Worm (Caenorhabditis elegans): ENCODE data around the gene ZC506.1.

The ZC506.1 gene

ce11 chrX:9932226-9932773, 26.5 kb upstream of the ZC506.1 start, which contains the start of gene tsp-21:
tsp-21 (plus strand) TSS chrX:9932371.
- peak; percentile 72 for TF ChIP-seq mes-2 (tag; optimal IDR thresholded peaks at IDR 0.05; ENCODE audit: poor library complexity, severe bottlenecking)
- TF ChIP-seq jun-1 (tag; optimal IDR thresholded peaks at IDR 0.05) = peak; percentile 33
- no peak for TF ChIP-seq dmd-8 (GFP tag; IDR thresholded peaks at IDR 0.05)
- no peak for TF ChIP-seq unc-39 (tag; optimal IDR thresholded peaks at IDR 0.05)
- peak; percentile 34 for TF ChIP-seq duxl-1 (tag; optimal IDR thresholded peaks at IDR 0.05; ENCODE audit: poor library complexity)
- no peak for TF ChIP-seq Y5F2A.4 (GFP tag; optimal IDR thresholded peaks at IDR 0.05)
- peak; percentile 89 for TF ChIP-seq hlh-11 (tag; optimal IDR thresholded peaks at IDR 0.05)
- TF ChIP-seq zfp-2 (tag; optimal IDR thresholded peaks at IDR 0.05) = no peak
- TF ChIP-seq lsy-2 (tag; optimal IDR thresholded peaks at IDR 0.05) = peak; percentile 77 to 78
- peak; percentile 36 for TF ChIP-seq pqm-1 (tag; optimal IDR thresholded peaks at IDR 0.05)
- TF ChIP-seq set-16 (GFP tag; IDR thresholded peaks at IDR 0.05) = peak; percentile 66
- TF ChIP-seq mxl-3 (GFP tag; optimal IDR thresholded peaks at IDR 0.05) = peak; percentile 81
- TF ChIP-seq lir-3 (tag; optimal IDR thresholded peaks at IDR 0.05) = no peak
- TF ChIP-seq nhr-237 (tag; optimal IDR thresholded peaks at IDR 0.05) = peak; percentile 27
- peak; percentile 32 for TF ChIP-seq ztf-7 (tag; optimal IDR thresholded peaks at IDR 0.05)
- TF ChIP-seq lin-1 (GFP tag; IDR thresholded peaks at IDR 0.05) = 0 out of 2 replicates have a peak, but pooled peaks have one; percentile 32
- no peak; the same call in 1 of the 2 replicates for TF ChIP-seq pha-4 (GFP tag; IDR thresholded peaks at IDR 0.05)
- peak; percentile 53 for TF ChIP-seq pha-4 (tag; optimal IDR thresholded peaks at IDR 0.05)
- TF ChIP-seq dmd-6 (GFP tag; IDR thresholded peaks at IDR 0.05) = peak; percentile 50
- no peak for TF ChIP-seq vab-7 (GFP tag; IDR thresholded peaks at IDR 0.05)
- TF ChIP-seq rbr-2 (tag; optimal IDR thresholded peaks at IDR 0.05) = peak; percentile 79
- peak; percentile 96 for TF ChIP-seq mep-1 (tag; optimal IDR thresholded peaks at IDR 0.05)
- TF ChIP-seq daf-19 (GFP tag; conservative IDR thresholded peaks at IDR 0.05) = no peak
- peak; percentile 40; the same call in 1 of the 2 replicates for TF ChIP-seq madf-9 (GFP tag; conservative IDR thresholded peaks at IDR 0.05)
- TF ChIP-seq nhr-102 (tag; optimal IDR thresholded peaks at IDR 0.05) = peak; percentile 52
- TF ChIP-seq hmg-1.1 (GFP tag; IDR thresholded peaks at IDR 0.05) = peak; percentile 82
- TF ChIP-seq lin-38 (GFP tag; IDR thresholded peaks at IDR 0.05) = peak; percentile 60
- TF ChIP-seq hif-1 (tag; optimal IDR thresholded peaks at IDR 0.05) = peak in 1 of 2 experiments; percentile 68
- TF ChIP-seq lim-7 (GFP tag; IDR thresholded peaks at IDR 0.05) = no peak
- no peak for TF ChIP-seq daf-16 (GFP tag; optimal IDR thresholded peaks at IDR 0.05)
- peak; percentile 87 for TF ChIP-seq daf-16 (tag; optimal IDR thresholded peaks at IDR 0.05)
- TF ChIP-seq daf-8 (GFP tag; IDR thresholded peaks at IDR 0.05) = no peak
- peak; percentile 58; the same call in 1 of the 2 replicates for TF ChIP-seq ctbp-1 (GFP tag; IDR thresholded peaks at IDR 0.05)
- peak; percentile 83 for TF ChIP-seq nhr-28 (tag; optimal IDR thresholded peaks at IDR 0.05)
- peak; percentile 47 for TF ChIP-seq ceh-28 (tag; optimal IDR thresholded peaks at IDR 0.05)
- TF ChIP-seq spr-3 (GFP tag; optimal IDR thresholded peaks at IDR 0.05) = no peak
- peak; percentile 54 for TF ChIP-seq nhr-10 (tag; optimal IDR thresholded peaks at IDR 0.05)
- peak; percentile 70 for TF ChIP-seq nhr-6 (tag; optimal IDR thresholded peaks at IDR 0.05)
- peak; percentile 69 for TF ChIP-seq php-3 (GFP tag; IDR thresholded peaks at IDR 0.05)
- peak; percentile 28 to 79 for TF ChIP-seq mdl-1 (tag; optimal IDR thresholded peaks at IDR 0.05)
- 0 out of 2 replicates have a peak, but pooled peaks have one; percentile 11 for TF ChIP-seq ceh-20 (GFP tag; IDR thresholded peaks at IDR 0.05)
- 0 out of 2 replicates have a peak, but pooled peaks have one; percentile 38 for TF ChIP-seq nhr-41 (GFP tag; IDR thresholded peaks at IDR 0.05)
- TF ChIP-seq dpl-1 (GFP tag; optimal IDR thresholded peaks at IDR 0.05) = peak; percentile 47
- TF ChIP-seq nhr-11 (tag; optimal IDR thresholded peaks at IDR 0.05) = peak; percentile 61
- 0 out of 2 replicates have a peak, but pooled peaks have one; percentile 40 for TF ChIP-seq egl-43 (GFP tag; IDR thresholded peaks at IDR 0.05)
- TF ChIP-seq ceh-44 (GFP tag; IDR thresholded peaks at IDR 0.05) = no peak
- peak; percentile 14 for TF ChIP-seq F10B5.3 (tag; optimal IDR thresholded peaks at IDR 0.05)
- TF ChIP-seq daf-12 (tag; optimal IDR thresholded peaks at IDR 0.05) = no peak
- TF ChIP-seq hlh-30 (tag; optimal IDR thresholded peaks at IDR 0.05; ENCODE audit: insufficient read depth) = peak; percentile 77
- TF ChIP-seq dve-1 (tag; optimal IDR thresholded peaks at IDR 0.05; ENCODE audit: insufficient read depth) = peak; percentile 95
